Worm (Caenorhabditis elegans) whole organism, late embryonic: Measurements from ENCODE around the gene amt-4.

ENCODE experiments used
- C38D4.7 ChIP-seq: fragments of 200-800 bp; sonication (Bioruptor generic); optimal IDR thresholded peaks from 2 replicates; lab custom pipeline; 2018; ENCODE audit warnings: mild to moderate bottlenecking, missing genetic modification characterization, moderate library complexity, missing compliant biosample characterization
- F13H6.1 ChIP-seq: sonication (generic microtip); optimal IDR thresholded peaks from 2 replicates; lab custom pipeline; 2016; ENCODE audit warnings: missing genetic modification characterization, missing compliant biosample characterization
- K02D7.2 ChIP-seq: sonication (generic microtip); optimal IDR thresholded peaks from 2 replicates; lab custom pipeline; 2017; ENCODE audit warnings: mild to moderate bottlenecking, missing genetic modification characterization, missing compliant biosample characterization
- K09A11.1 ChIP-seq: sonication (generic microtip); optimal IDR thresholded peaks from 2 replicates; lab custom pipeline; 2017; ENCODE audit warnings: antibody characterized with exemption, mild to moderate bottlenecking, missing genetic modification characterization, missing compliant biosample characterization; ENCODE audit not compliant: insufficient read depth
- T23F11.4 ChIP-seq: fragments of 200-800 bp; sonication (Bioruptor generic); optimal IDR thresholded peaks from 2 replicates; lab custom pipeline; 2018; ENCODE audit warnings: mild to moderate bottlenecking, missing genetic modification characterization, missing compliant biosample characterization
- Y22D7AL.16 ChIP-seq: sonication (generic microtip); optimal IDR thresholded peaks from 2 replicates; lab custom pipeline; 2016; ENCODE audit warnings: missing genetic modification characterization, missing compliant biosample characterization
- ahr-1 ChIP-seq: sonication (generic microtip); optimal IDR thresholded peaks from 2 replicates; lab custom pipeline; 2016; ENCODE audit warnings: missing genetic modification characterization, missing compliant biosample characterization
- ceh-14 ChIP-seq: sonication (generic microtip); optimal IDR thresholded peaks from 2 replicates; lab custom pipeline; 2016; ENCODE audit warnings: missing genotype, missing genetic modification characterization, missing compliant biosample characterization
- ceh-18 ChIP-seq: sonication (generic microtip); optimal IDR thresholded peaks from 2 replicates; lab custom pipeline; 2016; ENCODE audit warnings: missing genetic modification characterization, missing compliant biosample characterization
- ceh-22 ChIP-seq: sonication (generic microtip); optimal IDR thresholded peaks from 2 replicates; lab custom pipeline; 2017; ENCODE audit warnings: missing biosample characterization, missing genetic modification characterization
- ceh-30 ChIP-seq: fragments of 150-350 bp; optimal IDR thresholded peaks from 2 replicates; lab custom pipeline; 2014; ENCODE audit warnings: missing biosample characterization, missing genetic modification characterization
- ceh-31 ChIP-seq: sonication (generic microtip); optimal IDR thresholded peaks from 2 replicates; lab custom pipeline; 2016; ENCODE audit warnings: missing genetic modification characterization, missing compliant biosample characterization
- ceh-45 ChIP-seq: fragments of 200-800 bp; sonication (Bioruptor generic); IDR thresholded peaks from 2 replicates; pipeline ENCODE4 v1.3.6; 2022; ENCODE audit warnings: missing genetic modification reagents, missing genetic modification characterization, missing compliant biosample characterization
- ceh-48 ChIP-seq: sonication (generic microtip); optimal IDR thresholded peaks from 2 replicates; lab custom pipeline; 2016; ENCODE audit warnings: missing genetic modification characterization, inconsistent platforms, missing compliant biosample characterization
- ceh-9 ChIP-seq: sonication (generic microtip); optimal IDR thresholded peaks from 2 replicates; lab custom pipeline; 2016; ENCODE audit warnings: mild to moderate bottlenecking, missing genetic modification characterization, inconsistent platforms, missing compliant biosample characterization
- eyg-1 ChIP-seq: sonication (generic microtip); optimal IDR thresholded peaks from 2 replicates; lab custom pipeline; 2016; ENCODE audit warnings: missing genotype, missing genetic modification characterization, missing compliant biosample characterization
- fax-1 ChIP-seq: sonication (generic microtip); optimal IDR thresholded peaks from 2 replicates; lab custom pipeline; 2016; ENCODE audit warnings: missing genotype, missing genetic modification characterization, missing compliant biosample characterization
- fkh-10 ChIP-seq: fragments of 150-350 bp; optimal IDR thresholded peaks from 2 replicates; lab custom pipeline; 2014; ENCODE audit warnings: missing biosample characterization, missing genetic modification reagents, missing genetic modification characterization
- fkh-6 ChIP-seq: sonication (generic microtip); optimal IDR thresholded peaks from 2 replicates; lab custom pipeline; 2016; ENCODE audit warnings: missing genetic modification characterization, missing compliant biosample characterization
- gmeb-2 ChIP-seq: sonication (generic microtip); optimal IDR thresholded peaks from 2 replicates; lab custom pipeline; 2016; ENCODE audit warnings: missing genetic modification characterization, inconsistent platforms, missing compliant biosample characterization
- hlh-30 ChIP-seq: sonication (generic microtip); optimal IDR thresholded peaks from 2 replicates; lab custom pipeline; 2017; ENCODE audit warnings: antibody characterized with exemption, missing genetic modification characterization, missing compliant biosample characterization; ENCODE audit not compliant: insufficient read depth
- hlh-6 ChIP-seq: sonication (generic microtip); optimal IDR thresholded peaks from 2 replicates; lab custom pipeline; 2016; ENCODE audit warnings: missing genotype, missing genetic modification characterization, missing compliant biosample characterization
- hlh-8 ChIP-seq: sonication (generic microtip); optimal IDR thresholded peaks from 2 replicates; lab custom pipeline; 2016; ENCODE audit warnings: missing genotype, missing genetic modification characterization, missing compliant biosample characterization
- lin-11 ChIP-seq: fragments of 200-800 bp; sonication (Bioruptor generic); optimal IDR thresholded peaks from 2 replicates; lab custom pipeline; 2018; ENCODE audit warnings: mild to moderate bottlenecking, missing genetic modification characterization, missing compliant biosample characterization
- madf-2 ChIP-seq: sonication (generic microtip); optimal IDR thresholded peaks from 2 replicates; lab custom pipeline; 2017; ENCODE audit warnings: missing genetic modification characterization, missing compliant biosample characterization
- mec-3 ChIP-seq: sonication (generic microtip); optimal IDR thresholded peaks from 2 replicates; lab custom pipeline; 2016; ENCODE audit warnings: borderline replicate concordance, missing genetic modification characterization, missing compliant biosample characterization
- nfya-1 ChIP-seq: sonication (generic microtip); optimal IDR thresholded peaks from 2 replicates; lab custom pipeline; 2017; ENCODE audit warnings: missing genetic modification characterization, mild to moderate bottlenecking, missing compliant biosample characterization, antibody characterized with exemption, moderate library complexity
- nhr-232 ChIP-seq: sonication (generic microtip); optimal IDR thresholded peaks from 2 replicates; lab custom pipeline; 2016; ENCODE audit warnings: missing genetic modification characterization, missing compliant biosample characterization
- odd-2 ChIP-seq: sonication (generic microtip); optimal IDR thresholded peaks from 2 replicates; lab custom pipeline; 2017; ENCODE audit warnings: antibody characterized with exemption, mild to moderate bottlenecking, missing genetic modification characterization, missing compliant biosample characterization
- pag-3 ChIP-seq: sonication (generic microtip); optimal IDR thresholded peaks from 2 replicates; lab custom pipeline; 2016; ENCODE audit warnings: missing compliant biosample characterization, missing genetic modification characterization, borderline replicate concordance
- pax-1 ChIP-seq: fragments of 150-350 bp; optimal IDR thresholded peaks from 2 replicates; lab custom pipeline; 2014; ENCODE audit warnings: missing biosample characterization, missing genetic modification characterization
- pha-4 ChIP-seq: fragments of 150-350 bp; optimal IDR thresholded peaks from 2 replicates; lab custom pipeline; 2018; ENCODE audit warnings: missing biosample characterization, missing genetic modification reagents, missing genetic modification characterization
- ref-2 ChIP-seq: sonication (generic microtip); optimal IDR thresholded peaks from 2 replicates; lab custom pipeline; 2016; ENCODE audit warnings: missing genetic modification characterization, missing compliant biosample characterization
- sox-4 ChIP-seq: sonication (generic microtip); optimal IDR thresholded peaks from 2 replicates; lab custom pipeline; 2017; ENCODE audit warnings: mild to moderate bottlenecking, missing genetic modification characterization, inconsistent platforms, missing compliant biosample characterization
- syd-9 ChIP-seq: sonication (generic microtip); optimal IDR thresholded peaks from 2 replicates; lab custom pipeline; 2016; ENCODE audit warnings: mild to moderate bottlenecking, missing genetic modification characterization, moderate library complexity, missing compliant biosample characterization
- tbx-2 ChIP-seq: sonication (generic microtip); optimal IDR thresholded peaks from 2 replicates; lab custom pipeline; 2016; ENCODE audit warnings: missing genetic modification characterization, missing compliant biosample characterization
- unc-3 ChIP-seq, 2 experiments: fragments of 200-800 bp in 1 of 2; sonication (Bioruptor generic) in 1 of 2; sonication (generic microtip) in 1 of 2; conservative IDR thresholded peaks in 1 of 2; optimal IDR thresholded peaks in 1 of 2; 2 replicates each; pipeline versions ENCODE4 v1.3.6 to Lab custom; 2016 to 2022; ENCODE audit warnings: missing compliant biosample characterization in 2 of 2, missing genetic modification characterization in 2 of 2, missing genetic modification reagents in 1 of 2
- unc-86 ChIP-seq: sonication (generic microtip); optimal IDR thresholded peaks from 2 replicates; lab custom pipeline; 2016; ENCODE audit warnings: missing genetic modification characterization, missing compliant biosample characterization
- ztf-16 ChIP-seq: sonication (generic microtip); optimal IDR thresholded peaks from 2 replicates; lab custom pipeline; 2017; ENCODE audit warnings: missing genetic modification characterization, missing compliant biosample characterization

Gene amt-4

DNA sequence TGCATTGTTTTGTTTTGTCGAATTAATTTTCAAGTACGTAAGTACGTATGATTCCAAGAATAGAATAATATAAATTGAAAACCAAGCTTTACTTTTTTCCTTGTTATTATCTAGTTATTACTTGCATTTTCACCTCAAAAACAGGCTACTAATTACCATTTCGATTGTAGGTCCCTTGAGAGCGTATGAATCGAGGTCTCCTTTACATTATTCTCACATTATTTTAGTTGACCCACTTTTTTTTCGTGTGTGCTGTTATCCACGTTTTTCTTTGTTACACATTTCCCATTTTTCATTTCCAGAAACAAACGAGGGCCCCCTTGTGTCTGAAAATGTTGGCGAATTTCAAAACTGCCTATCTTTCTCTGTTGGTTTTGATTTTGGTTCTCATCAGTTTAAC, 3.2 kb upstream of the amt-4 start, which contains the start of gene C05E11.6:
Gene C05E11.6, plus strand, starts transcription at position 301 of the 400 bp plus-strand sequence.
- no peak for TF ChIP-seq pag-3 (tag; lab: Kevin White, UChicago)
- no peak for TF ChIP-seq ceh-30 (tag; lab: Kevin White, UChicago)
- no peak for TF ChIP-seq ceh-31 (tag; lab: Kevin White, UChicago)
- TF ChIP-seq hlh-8 (tag; lab: Kevin White, UChicago), result no peak
- no peak for TF ChIP-seq fkh-10 (GFP tag; lab: Kevin White, UChicago)
- TF ChIP-seq ceh-9 (tag; lab: Kevin White, UChicago), result no peak

DNA sequence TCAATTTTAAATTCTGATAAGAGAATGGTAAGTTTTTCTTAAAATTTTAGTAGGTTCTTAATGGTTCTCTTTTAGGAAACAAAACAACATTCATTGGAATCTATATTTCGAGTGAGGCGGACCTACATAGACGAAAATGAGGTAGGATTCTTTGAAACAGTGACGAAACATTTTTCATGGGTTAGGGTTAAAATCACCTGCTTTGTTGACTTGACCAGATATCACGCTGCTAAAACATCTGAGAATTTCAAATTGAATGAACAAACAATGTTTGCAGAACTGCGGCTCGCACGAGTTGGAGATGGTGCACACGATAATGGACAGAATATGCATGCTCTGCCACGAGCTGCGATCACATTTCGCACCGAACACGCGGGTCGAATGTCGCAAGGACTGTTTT, 2.8 kb upstream of the amt-4 start:
- TF ChIP-seq mec-3 (tag; lab: Kevin White, UChicago) (no peak), hlh-6 (tag; lab: Kevin White, UChicago) (no peak), K02D7.2 (no peak), nfya-1 (tag; lab: Kevin White, UChicago) (no peak), ceh-30 (tag; lab: Kevin White, UChicago) (no peak), Y22D7AL.16 (no peak), nhr-232 (tag; lab: Kevin White, UChicago) (no peak), ceh-22 (tag; lab: Kevin White, UChicago) (no peak), lin-11 (no peak)

DNA sequence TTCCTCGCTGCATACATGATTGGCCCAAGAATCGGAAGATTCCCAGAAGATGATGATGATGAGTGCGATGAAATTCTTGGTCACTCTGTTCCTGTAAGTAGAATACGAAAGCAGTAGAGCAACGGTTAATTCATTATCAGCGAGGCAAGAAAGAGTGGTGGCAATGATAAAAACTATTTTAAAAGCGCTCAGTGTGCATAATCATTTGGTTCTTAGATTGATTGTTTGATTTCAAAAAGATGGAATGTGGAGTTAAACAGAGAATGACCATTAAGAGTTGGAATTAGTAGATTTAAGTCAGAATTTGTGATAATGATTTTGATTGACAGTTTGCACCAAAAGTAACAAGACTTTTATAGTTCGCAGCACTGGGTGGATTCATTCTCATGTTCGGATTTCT, 2.0 kb downstream of the amt-4 start:
- TF ChIP-seq ceh-9 (tag; lab: Kevin White, UChicago), result no peak
- no peak for TF ChIP-seq ceh-31 (tag; lab: Kevin White, UChicago)
- no peak for TF ChIP-seq madf-2 (tag; lab: Kevin White, UChicago)
- TF ChIP-seq hlh-30 (tag; lab: Kevin White, UChicago), result no peak
- TF ChIP-seq C38D4.7 (GFP tag; lab: Kevin White, UChicago), result no peak
- TF ChIP-seq ztf-16 (tag; lab: Kevin White, UChicago), result no peak
- no peak for TF ChIP-seq gmeb-2
- no peak for TF ChIP-seq fkh-6
- TF ChIP-seq ceh-14 (tag; lab: Kevin White, UChicago), result no peak
- no peak for TF ChIP-seq K02D7.2
- no peak for TF ChIP-seq odd-2 (tag; lab: Kevin White, UChicago)
- TF ChIP-seq sox-4 (tag; lab: Kevin White, UChicago), result no peak
- no peak for TF ChIP-seq ceh-22 (tag; lab: Kevin White, UChicago)
- TF ChIP-seq F13H6.1 (tag; lab: Kevin White, UChicago), result no peak
- no peak for TF ChIP-seq eyg-1 (tag; lab: Kevin White, UChicago)
- TF ChIP-seq ceh-18 (tag; lab: Kevin White, UChicago), result no peak

DNA sequence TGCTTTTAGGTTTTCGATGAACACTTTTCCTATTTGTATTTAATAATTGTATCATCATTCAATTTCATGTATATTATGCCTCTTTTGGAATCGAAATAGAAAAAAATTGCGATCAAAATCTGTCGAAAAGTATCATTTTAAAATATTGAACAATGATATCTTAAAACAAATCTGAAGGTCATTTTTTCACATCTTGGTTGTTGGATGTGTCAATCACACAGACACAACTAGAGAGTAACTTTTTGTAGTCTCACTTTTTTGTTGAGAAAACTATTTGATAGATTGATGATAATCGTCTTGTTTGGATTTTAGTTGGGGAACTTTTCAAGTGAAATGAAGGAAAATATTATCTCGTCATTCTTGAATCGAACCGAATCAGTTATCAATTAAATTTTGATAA, 4.2 kb downstream of the amt-4 start:
- TF ChIP-seq unc-86 (tag; lab: Kevin White, UChicago), result no peak
- no peak for TF ChIP-seq K09A11.1 (tag; lab: Kevin White, UChicago)
- TF ChIP-seq ahr-1, result no peak
- no peak for TF ChIP-seq T23F11.4 (GFP tag; lab: Kevin White, UChicago)
- no peak for TF ChIP-seq tbx-2 (tag; lab: Kevin White, UChicago)
- TF ChIP-seq ceh-18 (tag; lab: Kevin White, UChicago), result no peak
- TF ChIP-seq syd-9 (tag; lab: Kevin White, UChicago), result no peak
- no peak for TF ChIP-seq ref-2 (tag; lab: Kevin White, UChicago)
- no peak for TF ChIP-seq lin-11
- TF ChIP-seq ceh-30 (tag; lab: Kevin White, UChicago), result no peak
- TF ChIP-seq ceh-9 (tag; lab: Kevin White, UChicago), result no peak
- no peak for TF ChIP-seq fax-1
- TF ChIP-seq ceh-48 (tag; lab: Kevin White, UChicago), result no peak
- no peak for TF ChIP-seq nfya-1 (tag; lab: Kevin White, UChicago)
- TF ChIP-seq nhr-232 (tag; lab: Kevin White, UChicago), result no peak
- no peak for TF ChIP-seq pax-1 (tag; lab: Kevin White, UChicago)
- no peak for TF ChIP-seq ceh-45 (GFP tag; lab: Robert Waterston, UW)
- no peak for TF ChIP-seq pha-4 (tag; lab: Kevin White, UChicago)
- TF ChIP-seq unc-3 (GFP tag; conservative IDR thresholded peaks at IDR 0.05; lab: Robert Waterston, UW), result no peak
- TF ChIP-seq unc-3 (tag; optimal IDR thresholded peaks at IDR 0.05; lab: Kevin White, UChicago), result no peak
